Worm (Caenorhabditis elegans) whole organism, mixed stage, embryonic: Measurements from ENCODE around the gene far-2.

Experiments used
- ceh-83 ChIP-seq: fragments of 200-800 bp; sonication (Bioruptor generic); optimal IDR thresholded peaks from 2 replicates; lab custom pipeline; 2018; ENCODE audit warnings: mild to moderate bottlenecking, missing genetic modification characterization, missing compliant biosample characterization
- hlh-1 ChIP-seq: fragments of 150-350 bp; optimal IDR thresholded peaks from 2 replicates; lab custom pipeline; 2014; ENCODE audit warnings: missing biosample characterization, missing genetic modification reagents, missing genetic modification characterization
- lin-13 ChIP-seq: fragments of 150-350 bp; optimal IDR thresholded peaks from 2 replicates; lab custom pipeline; 2014; ENCODE audit warnings: missing biosample characterization, missing genetic modification characterization
- lin-32 ChIP-seq: fragments of 200-800 bp; sonication (Bioruptor generic); optimal IDR thresholded peaks from 2 replicates; lab custom pipeline; 2018; ENCODE audit warnings: mild to moderate bottlenecking, missing genetic modification characterization, missing compliant biosample characterization
- mep-1 ChIP-seq: fragments of 150-350 bp; optimal IDR thresholded peaks from 2 replicates; lab custom pipeline; 2017; ENCODE audit warnings: missing biosample characterization, missing genetic modification reagents, missing genetic modification characterization, inconsistent platforms
- nhr-2 ChIP-seq: fragments of 150-350 bp; optimal IDR thresholded peaks from 2 replicates; lab custom pipeline; 2014; ENCODE audit warnings: missing biosample characterization, missing genetic modification characterization
- nhr-237 ChIP-seq: fragments of 150-350 bp; optimal IDR thresholded peaks from 2 replicates; lab custom pipeline; 2014; ENCODE audit warnings: missing biosample characterization, missing genetic modification characterization
- pha-4 ChIP-seq: fragments of 150-350 bp; optimal IDR thresholded peaks from 2 replicates; lab custom pipeline; 2018; ENCODE audit warnings: missing biosample characterization, missing genetic modification reagents, missing genetic modification characterization
- unc-39 ChIP-seq: fragments of 150-350 bp; optimal IDR thresholded peaks from 2 replicates; lab custom pipeline; 2014; ENCODE audit warnings: missing biosample characterization, missing genetic modification characterization

DNA sequence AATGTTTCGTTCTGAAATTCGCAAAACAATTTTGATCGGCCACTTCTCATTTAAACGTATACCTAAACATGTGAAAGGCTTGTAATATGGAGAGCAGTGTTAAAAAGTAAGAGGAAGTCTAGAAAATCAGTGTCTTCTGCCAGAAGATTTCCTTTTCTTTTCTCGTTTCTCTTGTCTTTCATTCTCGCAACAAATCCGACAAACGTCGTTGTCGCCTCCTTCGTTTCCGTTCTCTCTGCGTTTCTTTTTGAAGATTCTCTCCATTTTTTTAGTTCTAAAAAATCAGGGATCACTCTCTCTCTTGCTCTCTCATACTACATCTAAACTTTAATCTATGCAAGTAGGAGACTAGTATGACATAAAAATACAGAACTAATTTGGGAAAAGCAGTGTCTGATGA, 34.4 kb upstream of the far-2 start:
- TF ChIP-seq lin-32 (GFP tag; lab: Kevin White, UChicago) (no peak), nhr-237 (tag; lab: Kevin White, UChicago) (no peak), pha-4 (tag; lab: Kevin White, UChicago) (no peak), ceh-83 (GFP tag; lab: Kevin White, UChicago) (no peak), lin-13 (tag; lab: Kevin White, UChicago) (no peak), mep-1 (no peak), nhr-2 (tag; lab: Kevin White, UChicago) (no peak), unc-39 (tag; lab: Kevin White, UChicago) (no peak), hlh-1 (tag; lab: Kevin White, UChicago) (no peak)
